Worm (Caenorhabditis elegans) whole organism, L2 larva: ENCODE results near the gene ceh-28.
A peak's percentile ranks its signal among the peaks of the same experiment; 100 is the strongest.
"Not testable (repeated sequence)": the region's sequence is repeated elsewhere in the genome, so short reads cannot be mapped to it uniquely, and the experiment has no call there.

Experiments
- C34F6.9 ChIP-seq: fragments of 150-350 bp; optimal IDR thresholded peaks from 2 replicates; lab custom pipeline; 2014; ENCODE audit warnings: missing biosample characterization, missing genetic modification characterization
- F13H6.1 ChIP-seq: sonication (generic microtip); optimal IDR thresholded peaks from 2 replicates; lab custom pipeline; 2016; ENCODE audit warnings: missing genetic modification characterization, missing compliant biosample characterization
- Y55F3AM.14 ChIP-seq: fragments of 200-800 bp; sonication (Bioruptor generic); optimal IDR thresholded peaks from 2 replicates; lab custom pipeline; 2018; ENCODE audit warnings: mild to moderate bottlenecking, missing genetic modification characterization, missing compliant biosample characterization
- alr-1 ChIP-seq: fragments of 150-350 bp; optimal IDR thresholded peaks from 2 replicates; lab custom pipeline; 2014; ENCODE audit warnings: missing biosample characterization, missing genetic modification characterization
- ama-1 ChIP-seq: fragments of 150-350 bp; optimal IDR thresholded peaks from 2 replicates; lab custom pipeline; 2018; ENCODE audit warnings: inconsistent platforms
- blmp-1 ChIP-seq: sonication (generic microtip); optimal IDR thresholded peaks from 2 replicates; lab custom pipeline; 2017; ENCODE audit warnings: missing genetic modification characterization, mild to moderate bottlenecking, missing compliant biosample characterization, antibody characterized with exemption, moderate library complexity; ENCODE audit not compliant: insufficient read depth
- ceh-16 ChIP-seq: fragments of 150-350 bp; optimal IDR thresholded peaks from 2 replicates; lab custom pipeline; 2014; ENCODE audit warnings: missing biosample characterization, missing genetic modification characterization
- ceh-82 ChIP-seq: fragments of 150-350 bp; optimal IDR thresholded peaks from 2 replicates; lab custom pipeline; 2014; ENCODE audit warnings: missing biosample characterization, missing genetic modification characterization
- crh-2 ChIP-seq: sonication (generic microtip); optimal IDR thresholded peaks from 2 replicates; lab custom pipeline; 2017; ENCODE audit warnings: missing biosample characterization, missing genetic modification characterization
- egl-27 ChIP-seq: sonication (generic microtip); optimal IDR thresholded peaks from 3 replicates; lab custom pipeline; 2017; ENCODE audit warnings: missing biosample characterization, missing genetic modification reagents, missing genetic modification characterization
- elt-1 ChIP-seq: fragments of 150-350 bp; optimal IDR thresholded peaks from 2 replicates; lab custom pipeline; 2014; ENCODE audit warnings: missing biosample characterization, missing genetic modification characterization
- fos-1 ChIP-seq: fragments of 150-350 bp; optimal IDR thresholded peaks from 2 replicates; lab custom pipeline; 2014; ENCODE audit warnings: missing biosample characterization, missing genetic modification characterization
- gmeb-1 ChIP-seq: fragments of 150-350 bp; optimal IDR thresholded peaks from 2 replicates; lab custom pipeline; 2014; ENCODE audit warnings: missing biosample characterization, missing genetic modification characterization
- lin-11 ChIP-seq: fragments of 150-350 bp; sonication (generic microtip); optimal IDR thresholded peaks from 2 replicates; lab custom pipeline; 2014; ENCODE audit warnings: missing biosample characterization, missing genetic modification characterization, inconsistent platforms, mixed read lengths
- lin-13 ChIP-seq: fragments of 150-350 bp; optimal IDR thresholded peaks from 2 replicates; lab custom pipeline; 2014; ENCODE audit warnings: missing biosample characterization, missing genetic modification reagents, missing genetic modification characterization
- lin-39 ChIP-seq: fragments of 150-350 bp; optimal IDR thresholded peaks from 2 replicates; lab custom pipeline; 2014; ENCODE audit warnings: missing biosample characterization, missing genetic modification reagents, missing genetic modification characterization
- lsy-2 ChIP-seq, 2 experiments: fragments of 150-350 bp in 1 of 2; sonication (generic microtip) in 1 of 2; optimal IDR thresholded peaks; 2 replicates each; lab custom pipeline; 2014 to 2017; ENCODE audit warnings: missing biosample characterization in 2 of 2, missing genetic modification characterization in 2 of 2
- mab-5 ChIP-seq: fragments of 150-350 bp; optimal IDR thresholded peaks from 2 replicates; lab custom pipeline; 2014; ENCODE audit warnings: missing biosample characterization, missing genetic modification characterization
- mbf-1 ChIP-seq: sonication (generic microtip); optimal IDR thresholded peaks from 2 replicates; lab custom pipeline; 2017; ENCODE audit warnings: missing biosample characterization, missing genetic modification characterization
- mdl-1 ChIP-seq, 2 experiments: fragments of 150-350 bp in 1 of 2; sonication (generic microtip) in 1 of 2; optimal IDR thresholded peaks; 2 replicates each; lab custom pipeline; 2017; ENCODE audit warnings: missing biosample characterization in 2 of 2, missing genetic modification characterization in 2 of 2
- nhr-10 ChIP-seq: sonication (generic microtip); optimal IDR thresholded peaks from 2 replicates; lab custom pipeline; 2017; ENCODE audit warnings: missing biosample characterization, missing genetic modification characterization
- nhr-11 ChIP-seq: fragments of 150-350 bp; optimal IDR thresholded peaks from 2 replicates; lab custom pipeline; 2014; ENCODE audit warnings: missing biosample characterization, missing genetic modification characterization
- nhr-129 ChIP-seq: fragments of 150-350 bp; optimal IDR thresholded peaks from 2 replicates; lab custom pipeline; 2014; ENCODE audit warnings: missing biosample characterization, missing genetic modification characterization
- nhr-21 ChIP-seq: fragments of 150-350 bp; optimal IDR thresholded peaks from 2 replicates; lab custom pipeline; 2014; ENCODE audit warnings: missing biosample characterization, missing genetic modification characterization
- nhr-237 ChIP-seq: fragments of 150-350 bp; optimal IDR thresholded peaks from 2 replicates; lab custom pipeline; 2014; ENCODE audit warnings: missing biosample characterization, missing genetic modification characterization
- nhr-6 ChIP-seq: fragments of 150-350 bp; optimal IDR thresholded peaks from 2 replicates; lab custom pipeline; 2014; ENCODE audit warnings: missing biosample characterization, missing genetic modification characterization
- nhr-77 ChIP-seq: fragments of 150-350 bp; optimal IDR thresholded peaks from 2 replicates; lab custom pipeline; 2014; ENCODE audit warnings: missing biosample characterization, missing genetic modification characterization
- peb-1 ChIP-seq: fragments of 150-350 bp; optimal IDR thresholded peaks from 2 replicates; lab custom pipeline; 2014; ENCODE audit warnings: missing biosample characterization, missing genetic modification characterization
- sem-4 ChIP-seq: fragments of 150-350 bp; optimal IDR thresholded peaks from 2 replicates; lab custom pipeline; 2014; ENCODE audit warnings: missing biosample characterization, missing genetic modification reagents, missing genetic modification characterization
- skn-1 ChIP-seq: sonication (generic microtip); optimal IDR thresholded peaks from 2 replicates; lab custom pipeline; 2017; ENCODE audit warnings: missing biosample characterization, missing genetic modification characterization
- sma-3 ChIP-seq: sonication (generic microtip); optimal IDR thresholded peaks from 2 replicates; lab custom pipeline; 2016; ENCODE audit warnings: missing genetic modification reagents, missing genetic modification characterization, missing compliant biosample characterization
- sma-9 ChIP-seq, 2 experiments: fragments of 150-350 bp in 1 of 2; sonication (generic microtip) in 1 of 2; optimal IDR thresholded peaks; 2 replicates each; lab custom pipeline; 2014 to 2016; ENCODE audit warnings: missing genetic modification characterization in 2 of 2, mild to moderate bottlenecking in 1 of 2, missing biosample characterization in 1 of 2, missing compliant biosample characterization in 1 of 2, missing genetic modification reagents in 1 of 2, moderate library complexity in 1 of 2
- snpc-4 ChIP-seq: fragments of 150-350 bp; optimal IDR thresholded peaks from 2 replicates; lab custom pipeline; 2014; ENCODE audit warnings: missing biosample characterization, missing genetic modification characterization
- unc-55 ChIP-seq: fragments of 150-350 bp; sonication (generic microtip); optimal IDR thresholded peaks from 3 replicates; lab custom pipeline; 2014; ENCODE audit warnings: missing biosample characterization, missing genetic modification reagents, missing genetic modification characterization
- zag-1 ChIP-seq: fragments of 150-350 bp; optimal IDR thresholded peaks from 2 replicates; lab custom pipeline; 2014; ENCODE audit warnings: missing biosample characterization, missing genetic modification characterization
- ztf-1 ChIP-seq: fragments of 200-800 bp; sonication (Bioruptor generic); conservative IDR thresholded peaks from 2 replicates; pipeline ENCODE4 v1.3.6; 2022; ENCODE audit warnings: missing genetic modification characterization, missing compliant biosample characterization
- ztf-11 ChIP-seq: sonication (generic microtip); optimal IDR thresholded peaks from 2 replicates; lab custom pipeline; 2017; ENCODE audit warnings: missing biosample characterization, missing genetic modification characterization
- ztf-4 ChIP-seq: fragments of 150-350 bp; optimal IDR thresholded peaks from 2 replicates; lab custom pipeline; 2014; ENCODE audit warnings: missing biosample characterization, missing genetic modification characterization

The ceh-28 gene

DNA sequence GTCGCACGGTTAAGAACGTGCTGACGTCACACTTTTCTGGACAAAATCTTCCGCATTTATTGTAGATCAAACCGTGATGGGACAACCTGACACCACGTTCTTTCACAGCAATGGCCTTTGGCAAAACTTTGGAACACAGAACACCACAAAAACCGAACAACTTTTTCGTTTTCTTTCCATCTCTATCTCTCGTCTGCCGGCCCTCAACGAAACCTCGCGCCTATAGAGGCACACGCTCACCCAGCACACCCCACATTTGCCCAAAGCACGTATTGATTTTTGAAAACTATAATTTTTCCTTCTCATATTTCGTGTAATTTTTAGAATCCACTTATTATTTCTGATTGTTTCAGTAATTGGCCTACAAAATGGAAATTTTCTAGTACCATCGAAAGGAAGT lies 32.6 kb upstream of the ceh-28 start:
- TF ChIP-seq lin-39 (tag; lab: Kevin White, UChicago) (no peak), ztf-4 (tag; lab: Kevin White, UChicago) (no peak), nhr-237 (tag; lab: Kevin White, UChicago) (no peak), elt-1 (no peak), unc-55 (GFP tag; lab: Kevin White, UChicago) (no peak), ama-1 (lab: Kevin White, UChicago) (no peak), ztf-1 (no peak), alr-1 (no peak), crh-2 (tag; lab: Kevin White, UChicago) (no peak), peb-1 (tag; lab: Kevin White, UChicago) (no peak), Y55F3AM.14 (GFP tag; lab: Kevin White, UChicago) (no peak), blmp-1 (tag; lab: Kevin White, UChicago) (no peak), F13H6.1 (no peak), fos-1 (tag; lab: Kevin White, UChicago) (no peak), ceh-82 (tag; lab: Kevin White, UChicago) (no peak)

ce11 chrX:13046324-13046723 lies 28.1 kb upstream of the ceh-28 start:
- TF ChIP-seq ztf-11 (peak; percentile 43), zag-1 (tag; lab: Kevin White, UChicago) (peak; percentile 76), sma-9 (GFP tag; optimal IDR thresholded peaks at IDR 0.05; lab: Kevin White, UChicago) (peak; percentile 91), nhr-21 (peak; percentile 86), mab-5 (peak; percentile 48), lin-39 (tag; lab: Kevin White, UChicago) (peak; percentile 8), mbf-1 (tag; lab: Kevin White, UChicago) (peak; percentile 38), crh-2 (tag; lab: Kevin White, UChicago) (peak; percentile 84), nhr-77 (tag; lab: Kevin White, UChicago) (peak; percentile 37), unc-55 (GFP tag; lab: Kevin White, UChicago) (peak; percentile 93), F13H6.1 (peak; percentile 84), egl-27 (tag; lab: Kevin White, UChicago) (peak; percentile 81), sma-3 (GFP tag; lab: Kevin White, UChicago) (peak; percentile 86), mdl-1 (tag; optimal IDR thresholded peaks at IDR 0.05; lab: Kevin White, UChicago) (peak in 1 of 2 experiments; percentile 26), blmp-1 (tag; lab: Kevin White, UChicago) (peak; percentile 23), nhr-6 (tag; lab: Kevin White, UChicago) (peak; percentile 55), Y55F3AM.14 (GFP tag; lab: Kevin White, UChicago) (peak; percentile 66), lin-13 (peak; percentile 90), gmeb-1 (peak; percentile 77), ceh-16 (tag; lab: Kevin White, UChicago) (peak; percentile 39), C34F6.9 (peak; percentile 80), lsy-2 (tag; optimal IDR thresholded peaks at IDR 0.05; lab: Kevin White, UChicago) (peak; percentile 69 to 81), sem-4 (peak; percentile 69), fos-1 (tag; lab: Kevin White, UChicago) (peak; percentile 84), lin-11 (tag; lab: Kevin White, UChicago) (peak; percentile 85), ztf-4 (tag; lab: Kevin White, UChicago) (peak; percentile 71), nhr-129 (peak; percentile 92), nhr-11 (peak; percentile 67), skn-1 (tag; lab: Kevin White, UChicago) (peak; percentile 42), nhr-10 (tag; lab: Kevin White, UChicago) (peak; percentile 40)
- not testable (repeated sequence) for TF ChIP-seq sma-9 (tag; optimal IDR thresholded peaks at IDR 0.05; lab: Kevin White, UChicago)
- TF ChIP-seq, all 48 proteins: peak for 30; not testable (repeated sequence) for 18

ce11 chrX:13048258-13048657 lies 26.2 kb upstream of the ceh-28 start, which contains the start of gene C53C7.3:
C53C7.3 (plus strand) TSS chrX:13048558.
- no peak for TF ChIP-seq snpc-4 (tag; lab: Kevin White, UChicago)
- no peak for TF ChIP-seq nhr-11
- TF ChIP-seq sma-3 (GFP tag; lab: Kevin White, UChicago), result no peak
- TF ChIP-seq, all 48 proteins: peak for 0

DNA sequence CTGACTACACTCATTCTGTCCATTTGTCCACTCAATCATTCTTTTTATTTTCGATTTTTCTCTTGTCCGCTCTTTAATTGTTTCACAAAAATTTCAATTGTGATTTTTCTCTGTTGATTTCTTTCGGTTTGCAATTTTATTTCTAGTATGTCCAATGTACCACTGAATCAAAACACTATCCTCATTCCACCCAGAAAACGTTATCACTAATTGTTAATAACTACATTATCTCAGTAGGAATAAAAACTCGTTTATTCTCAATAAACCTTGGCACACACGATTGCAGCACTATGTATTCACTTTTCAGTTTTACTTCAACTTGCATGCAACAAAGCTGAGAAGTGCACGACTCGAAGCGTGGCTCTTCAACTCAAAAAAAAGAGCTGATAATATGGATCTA lies 23.1 kb upstream of the ceh-28 start, which contains the start of gene K03A11.1:
K03A11.1 (plus strand) TSS at position 301 of the 400 bp plus-strand sequence.
- TF ChIP-seq mbf-1 (tag; lab: Kevin White, UChicago) (no peak), ceh-16 (tag; lab: Kevin White, UChicago) (no peak), egl-27 (tag; lab: Kevin White, UChicago) (no peak), elt-1 (no peak), fos-1 (tag; lab: Kevin White, UChicago) (no peak), sma-3 (GFP tag; lab: Kevin White, UChicago) (no peak)
- TF ChIP-seq, all 48 proteins: peak for 0
